Fruit fly (Drosophila melanogaster) whole organism: Measurements from ENCODE around the gene CG8260.

ENCODE experiments used
- CG8478 ChIP-seq: fragments of >200 bp; optimal IDR thresholded peaks from 2 replicates; lab custom pipeline; 2018; ENCODE audit warnings: inconsistent platforms
- Dll ChIP-seq: fragments of >200 bp; optimal IDR thresholded peaks from 2 replicates; lab custom pipeline; 2017
- EcR ChIP-seq, 2 experiments: fragments of >200 bp; optimal IDR thresholded peaks; 2 replicates each; lab custom pipeline; 2017; ENCODE audit warnings: missing biosample characterization in 2 of 2, missing genetic modification characterization in 2 of 2, missing genetic modification reagents in 2 of 2
- pan ChIP-seq: fragments of >200 bp; optimal IDR thresholded peaks from 2 replicates; lab custom pipeline; 2017
- psq ChIP-seq: fragments of >200 bp; optimal IDR thresholded peaks from 2 replicates; lab custom pipeline; 2017
- usp ChIP-seq: fragments of >200 bp; optimal IDR thresholded peaks from 2 replicates; lab custom pipeline; 2017; ENCODE audit warnings: missing biosample characterization, missing genetic modification characterization, mixed read lengths

Gene CG8260

DNA sequence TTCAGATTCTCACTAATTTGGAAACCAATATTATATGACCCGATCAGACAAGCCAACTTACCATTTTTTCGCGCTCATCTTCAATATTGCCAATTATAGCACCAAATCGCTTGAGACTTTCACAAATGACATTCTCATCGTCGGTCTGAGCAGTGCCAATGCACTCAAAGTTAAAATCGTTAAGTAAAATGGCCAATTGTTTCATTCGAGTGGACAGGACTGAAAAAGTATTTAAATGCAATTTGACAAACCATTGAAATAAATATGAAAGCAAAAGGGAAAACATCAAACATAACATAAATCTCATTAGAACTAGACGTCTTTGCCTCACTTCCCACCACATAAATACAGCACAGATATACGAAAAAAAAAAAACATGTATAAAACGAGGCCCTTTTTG, at the start of gene CG8260:
TSS of gene CG8260 (plus strand) at position 301 of the 400 bp plus-strand sequence.
- TF ChIP-seq Dll (lab: Kevin White, UChicago) (no peak), pan (lab: Kevin White, UChicago) (no peak), EcR (GFP tag; optimal IDR thresholded peaks at IDR 0.05; lab: Kevin White, UChicago) (no peak), CG8478 (lab: Kevin White, UChicago) (no peak), usp (GFP tag; lab: Kevin White, UChicago) (no peak), psq (lab: Kevin White, UChicago) (no peak)

dm6 chrX:15709624-15709983, 46.5 kb upstream of the CG8260 start:
- no peak for TF ChIP-seq EcR (GFP tag; optimal IDR thresholded peaks at IDR 0.05; lab: Kevin White, UChicago)

- TF ChIP-seq CG8478 (lab: Kevin White, UChicago) (peak; percentile 52), EcR (GFP tag; optimal IDR thresholded peaks at IDR 0.05; lab: Kevin White, UChicago) (no peak)
These were observed 46.0 kb upstream of the CG8260 start, which contains the start of the genes CG9281 and CG15601 for dm6 chrX:15709984-15710750. Gene CG9281, minus strand, starts transcription at chrX:15710539. Gene CG15601, plus strand, starts transcription at chrX:15710647.

DNA sequence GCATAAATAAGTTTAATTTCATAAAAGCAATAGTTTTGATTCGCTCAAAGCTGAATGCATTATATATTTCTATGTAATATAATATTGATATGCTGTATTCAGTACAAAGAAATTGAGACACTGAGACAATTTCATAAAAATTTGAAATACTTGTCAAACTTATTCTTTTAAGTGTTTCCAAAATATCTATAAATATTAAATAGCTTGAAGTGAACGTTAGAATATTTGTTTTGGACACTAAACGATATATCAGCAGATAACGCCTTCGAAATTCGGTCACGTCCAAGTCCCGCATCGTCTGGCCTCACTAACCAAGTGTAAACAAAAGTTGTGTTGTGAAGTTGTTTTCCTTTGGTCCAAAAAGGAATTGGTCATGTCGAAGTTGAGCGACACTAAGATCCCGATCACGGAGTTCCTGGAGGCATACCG, 45.4 kb upstream of the CG8260 start:
- no peak for TF ChIP-seq EcR (GFP tag; optimal IDR thresholded peaks at IDR 0.05; lab: Kevin White, UChicago)

DNA sequence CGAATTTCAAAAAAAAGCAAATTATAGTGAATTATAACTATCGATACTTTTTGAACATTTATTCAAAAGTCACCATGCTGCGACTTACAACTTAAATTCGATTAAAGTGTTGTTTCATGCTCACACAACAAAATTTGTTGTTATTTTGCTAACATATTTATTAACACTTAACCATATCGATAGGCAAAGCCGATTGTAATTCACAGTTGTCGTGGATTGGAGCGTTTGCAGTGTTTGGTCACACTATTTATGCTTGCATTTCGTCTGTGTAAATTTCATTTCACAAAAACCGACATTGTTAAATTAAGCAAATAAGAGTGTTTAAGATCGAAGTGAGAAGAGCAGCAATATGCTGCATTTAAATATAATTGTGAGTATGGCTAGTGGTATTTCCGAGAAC, 43.7 kb upstream of the CG8260 start, which contains the start of gene HUWE1:
TSS of gene HUWE1 (plus strand) at position 220 of the 400 bp plus-strand sequence.
- TF ChIP-seq Dll (lab: Kevin White, UChicago) = no peak

DNA sequence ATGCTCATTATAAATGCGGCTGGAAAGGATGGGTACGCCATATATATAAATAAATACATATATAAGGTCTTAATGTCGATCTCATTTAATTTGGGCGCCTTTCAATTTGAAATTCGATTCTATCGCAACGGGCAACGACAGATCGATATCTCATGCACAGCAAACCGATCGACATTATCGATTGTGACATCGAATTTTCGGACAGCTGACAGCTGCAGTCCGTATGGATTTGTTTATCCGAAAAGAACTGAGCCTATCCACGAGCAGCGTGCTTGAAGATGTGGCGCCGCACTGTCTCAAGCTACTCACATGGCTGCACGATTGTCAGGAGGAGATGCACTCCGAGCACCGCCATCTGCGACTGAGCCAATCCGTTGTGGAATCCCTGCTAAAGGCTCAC, 24.1 kb upstream of the CG8260 start, which contains the start of gene CG8191:
TSS of gene CG8191 (plus strand) at position 211 of the 400 bp plus-strand sequence.
- TF ChIP-seq CG8478 (lab: Kevin White, UChicago) = no peak
- no peak for TF ChIP-seq EcR (GFP tag; optimal IDR thresholded peaks at IDR 0.05; lab: Kevin White, UChicago)
- TF ChIP-seq Dll (lab: Kevin White, UChicago) = no peak
- no peak for TF ChIP-seq usp (GFP tag; lab: Kevin White, UChicago)
- TF ChIP-seq psq (lab: Kevin White, UChicago) = no peak
- TF ChIP-seq pan (lab: Kevin White, UChicago) = no peak

DNA sequence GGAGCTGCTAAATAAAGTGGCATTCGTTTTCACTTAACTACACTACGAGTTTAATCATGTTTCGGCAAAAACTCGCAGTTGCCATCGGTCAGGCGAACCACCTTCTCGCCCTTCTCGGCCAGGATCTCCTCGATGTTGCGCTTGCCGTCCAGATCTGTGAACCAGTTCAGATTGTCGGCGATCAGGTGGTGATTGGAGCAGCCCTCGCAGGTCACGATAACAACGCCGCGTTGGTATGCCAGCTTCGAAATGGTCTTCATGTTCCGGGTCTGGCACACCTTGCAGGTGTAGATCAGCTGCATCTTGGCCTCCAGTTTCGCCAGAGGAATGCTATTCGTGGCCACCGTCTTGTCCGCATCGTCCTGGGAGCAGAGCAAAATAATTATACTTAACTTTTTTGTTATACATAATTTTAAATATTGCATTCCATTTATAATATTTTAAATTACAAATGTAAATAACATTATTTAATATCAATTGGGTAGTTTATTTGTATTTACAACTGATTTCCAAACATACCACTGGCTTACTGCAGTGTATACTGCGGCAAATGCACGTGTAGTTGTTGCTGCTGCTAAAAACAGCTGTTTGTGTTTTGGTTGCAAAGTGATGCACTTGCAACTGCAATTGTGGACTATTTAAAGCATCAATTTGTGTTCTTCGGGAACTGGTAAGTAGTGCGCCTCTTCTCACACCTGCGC, 22.8 kb upstream of the CG8260 start:
- TF ChIP-seq usp (GFP tag; lab: Kevin White, UChicago) (no peak), psq (lab: Kevin White, UChicago) (no peak), pan (lab: Kevin White, UChicago) (no peak), EcR (GFP tag; optimal IDR thresholded peaks at IDR 0.05; lab: Kevin White, UChicago) (no peak), CG8478 (lab: Kevin White, UChicago) (no peak), Dll (lab: Kevin White, UChicago) (no peak)

dm6 chrX:15733995-15734394, 22.1 kb upstream of the CG8260 start, which contains the start of the genes CG12379 and MagR:
Gene CG12379, minus strand, starts transcription at chrX:15733996.
Gene MagR, plus strand, starts transcription at chrX:15734270.
- TF ChIP-seq EcR (GFP tag; optimal IDR thresholded peaks at IDR 0.05; lab: Kevin White, UChicago) (no peak), usp (GFP tag; lab: Kevin White, UChicago) (no peak), CG8478 (lab: Kevin White, UChicago) (no peak), Dll (lab: Kevin White, UChicago) (no peak), pan (lab: Kevin White, UChicago) (no peak), psq (lab: Kevin White, UChicago) (no peak)

dm6 chrX:15737110-15737509, 19.0 kb upstream of the CG8260 start, which contains the start of gene Arp6:
Gene Arp6, minus strand, starts transcription at chrX:15737120.
- TF ChIP-seq usp (GFP tag; lab: Kevin White, UChicago) (no peak), pan (lab: Kevin White, UChicago) (no peak), Dll (lab: Kevin White, UChicago) (no peak), CG8478 (lab: Kevin White, UChicago) (no peak), psq (lab: Kevin White, UChicago) (no peak), EcR (GFP tag; optimal IDR thresholded peaks at IDR 0.05; lab: Kevin White, UChicago) (no peak)

DNA sequence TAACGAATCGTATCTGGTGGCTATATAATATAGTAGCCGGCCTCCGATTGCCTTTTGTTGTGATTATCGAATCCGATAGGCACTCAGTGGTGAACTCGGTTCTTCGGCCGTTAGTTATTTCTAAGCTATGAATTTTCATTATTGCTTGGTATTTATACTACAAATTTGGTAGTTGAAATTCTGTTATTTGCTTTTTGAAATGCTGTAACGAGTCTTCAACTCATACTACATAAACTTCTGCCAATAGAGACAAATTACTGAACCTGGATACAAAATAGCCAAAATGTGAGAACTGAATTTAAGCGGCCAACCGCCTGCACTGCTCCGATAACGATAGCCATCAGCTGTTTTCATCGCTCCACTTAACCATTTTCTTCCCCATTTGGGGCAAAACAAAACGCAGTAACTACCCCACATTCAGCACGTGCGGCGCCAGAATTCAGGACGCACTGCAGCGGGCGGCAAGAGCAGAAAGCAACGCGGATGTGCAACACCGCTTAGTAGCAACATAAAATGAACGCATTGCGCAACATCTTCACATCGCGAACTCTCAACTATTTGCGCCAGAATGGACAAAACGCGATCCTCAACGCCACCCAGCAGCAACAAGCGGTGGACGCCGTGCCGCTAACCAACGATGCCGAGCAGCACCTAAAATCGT, 17.1 kb upstream of the CG8260 start, which contains the start of the genes CG11679 and CG8206:
TSS of gene CG11679 (minus strand) at position 65 of the 661 bp plus-strand sequence.
TSS of gene CG8206 (plus strand) at position 341 of the 661 bp plus-strand sequence.
- TF ChIP-seq Dll (lab: Kevin White, UChicago) = no peak
- no peak for TF ChIP-seq usp (GFP tag; lab: Kevin White, UChicago)
- TF ChIP-seq CG8478 (lab: Kevin White, UChicago) = no peak
- TF ChIP-seq pan (lab: Kevin White, UChicago) = no peak

DNA sequence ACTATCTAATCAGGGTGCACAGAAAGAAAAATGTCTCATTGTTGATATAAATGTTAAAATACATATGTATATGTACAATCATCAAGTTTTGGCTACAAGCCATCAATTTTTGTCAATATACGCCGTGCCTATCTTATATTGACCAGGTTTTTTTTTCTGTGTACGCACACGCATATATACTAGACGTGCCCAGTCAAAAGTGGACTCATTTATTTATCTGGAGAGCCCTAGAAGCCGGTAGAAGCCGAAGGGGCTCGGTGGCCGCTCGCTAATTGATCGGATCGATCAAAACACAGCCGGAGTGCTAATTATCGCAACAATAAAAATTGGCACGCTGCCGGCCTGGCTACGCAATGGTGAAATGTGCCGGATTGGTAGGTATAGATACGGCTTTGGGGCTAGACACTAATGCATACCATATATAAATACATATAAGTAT, 15.8 kb upstream of the CG8260 start:
- no peak for TF ChIP-seq Dll (lab: Kevin White, UChicago)
